Fruit fly (Drosophila melanogaster): ENCODE data around the gene mRNA-cap.

DNA sequence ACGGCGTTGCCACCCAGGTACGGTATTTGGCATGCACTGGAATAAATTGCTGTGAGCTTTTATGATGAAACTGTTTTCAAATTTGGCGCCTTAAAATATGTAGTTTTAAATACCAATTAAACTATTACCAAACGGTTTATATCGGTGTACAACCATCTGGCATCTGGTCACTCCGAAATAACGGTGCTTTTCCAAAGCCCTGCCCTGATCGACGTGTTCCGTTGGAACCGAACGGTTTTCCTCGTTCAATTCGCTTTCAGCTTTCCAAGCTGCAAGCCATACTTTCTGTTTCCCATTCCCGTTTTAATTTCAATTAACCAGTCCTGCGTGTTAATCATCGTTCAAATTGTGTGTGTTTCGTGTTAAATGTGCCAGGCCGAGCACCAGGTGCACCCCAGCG is 49.6 kb downstream of the mRNA-cap start, which contains the start of gene yl:
- TF ChIP-seq psq (optimal IDR thresholded peaks at IDR 0.05) (no peak), h (optimal IDR thresholded peaks at IDR 0.05) (no peak), Myc (optimal IDR thresholded peaks at IDR 0.05) (no peak), insv (optimal IDR thresholded peaks at IDR 0.05) (no peak)
